Worm (Caenorhabditis elegans) whole organism, L4/young adult: ENCODE data around the gene ttr-16.

Experiments used
- W03F9.2 ChIP-seq: fragments of 150-350 bp; optimal IDR thresholded peaks from 2 replicates; lab custom pipeline; 2014; ENCODE audit warnings: missing biosample characterization, missing genetic modification characterization
- dao-5 ChIP-seq: sonication (generic microtip); optimal IDR thresholded peaks from 2 replicates; lab custom pipeline; 2016; ENCODE audit warnings: missing genotype, missing genetic modification characterization, moderate library complexity, missing compliant biosample characterization
- him-1 ChIP-seq: sonication (generic microtip); optimal IDR thresholded peaks from 2 replicates; lab custom pipeline; 2016; ENCODE audit warnings: missing genotype, missing genetic modification reagents, missing genetic modification characterization, missing compliant biosample characterization

Gene ttr-16

ce11 chrIV:11083609-11084008 lies 19.7 kb upstream of the ttr-16 start, which contains the start of gene klc-1:
Gene klc-1 (plus strand): TSS chrIV:11083735.
- TF ChIP-seq dao-5 (tag; lab: Kevin White, UChicago) (no peak), W03F9.2 (tag; lab: Kevin White, UChicago) (no peak), him-1 (tag; lab: Kevin White, UChicago) (no peak)

- peak; percentile 90 for TF ChIP-seq him-1 (tag; lab: Kevin White, UChicago)
- peak; percentile 70 for TF ChIP-seq W03F9.2 (tag; lab: Kevin White, UChicago)
- TF ChIP-seq dao-5 (tag; lab: Kevin White, UChicago): peak; percentile 52
Measured at ce11 chrIV:11082789-11083235, 18.9 kb upstream of the ttr-16 start.

- TF ChIP-seq W03F9.2 (tag; lab: Kevin White, UChicago): no peak
- TF ChIP-seq him-1 (tag; lab: Kevin White, UChicago): no peak
- TF ChIP-seq dao-5 (tag; lab: Kevin White, UChicago): no peak
Measured at ce11 chrIV:11082153-11082552, 18.2 kb upstream of the ttr-16 start, which contains the start of gene let-70. Gene let-70 (minus strand): TSS chrIV:11082253.

ce11 chrIV:11080823-11081285 lies 16.9 kb upstream of the ttr-16 start, which contains the start of gene atg-7:
Gene atg-7 (minus strand): TSS chrIV:11081055.
- TF ChIP-seq dao-5 (tag; lab: Kevin White, UChicago): no peak
- no peak for TF ChIP-seq him-1 (tag; lab: Kevin White, UChicago)

ce11 chrIV:11078482-11078881 lies 14.5 kb upstream of the ttr-16 start, which contains the start of gene Y5F2A.4:
Gene Y5F2A.4 (minus strand): TSS chrIV:11078582.
- no peak for TF ChIP-seq him-1 (tag; lab: Kevin White, UChicago)
- TF ChIP-seq W03F9.2 (tag; lab: Kevin White, UChicago): no peak
- TF ChIP-seq dao-5 (tag; lab: Kevin White, UChicago): no peak

ce11 chrIV:11068314-11068713 lies 4.4 kb upstream of the ttr-16 start:
- TF ChIP-seq W03F9.2 (tag; lab: Kevin White, UChicago) (no peak), him-1 (tag; lab: Kevin White, UChicago) (no peak), dao-5 (tag; lab: Kevin White, UChicago) (no peak)

- TF ChIP-seq W03F9.2 (tag; lab: Kevin White, UChicago) (no peak), him-1 (tag; lab: Kevin White, UChicago) (no peak), dao-5 (tag; lab: Kevin White, UChicago) (no peak)
Measured at ce11 chrIV:11067003-11067402, 3.1 kb upstream of the ttr-16 start, which contains the start of gene ttr-17. Gene ttr-17 (minus strand): TSS chrIV:11067026.

- TF ChIP-seq dao-5 (tag; lab: Kevin White, UChicago): no peak
- TF ChIP-seq W03F9.2 (tag; lab: Kevin White, UChicago): no peak
- TF ChIP-seq him-1 (tag; lab: Kevin White, UChicago): no peak
Measured at ce11 chrIV:11062984-11063613, 838 bp downstream of the ttr-16 start.

- no peak for TF ChIP-seq him-1 (tag; lab: Kevin White, UChicago)
- TF ChIP-seq W03F9.2 (tag; lab: Kevin White, UChicago): no peak
- no peak for TF ChIP-seq dao-5 (tag; lab: Kevin White, UChicago)
Measured at ce11 chrIV:11053652-11054317, 10.2 kb downstream of the ttr-16 start, which contains the start of the genes F36H1.12 and lin-3. Gene F36H1.12 (minus strand): TSS chrIV:11053702. Gene lin-3 (plus strand): TSS chrIV:11054308.

- TF ChIP-seq dao-5 (tag; lab: Kevin White, UChicago) (no peak), W03F9.2 (tag; lab: Kevin White, UChicago) (no peak), him-1 (tag; lab: Kevin White, UChicago) (no peak)
Measured at ce11 chrIV:11051963-11052362, 12.0 kb downstream of the ttr-16 start.

ce11 chrIV:11049806-11050205 lies 14.1 kb downstream of the ttr-16 start, which contains the start of gene F36H1.3:
Gene F36H1.3 (plus strand): TSS chrIV:11050128.
- TF ChIP-seq him-1 (tag; lab: Kevin White, UChicago) (no peak), W03F9.2 (tag; lab: Kevin White, UChicago) (no peak), dao-5 (tag; lab: Kevin White, UChicago) (no peak)

- TF ChIP-seq dao-5 (tag; lab: Kevin White, UChicago): no peak
- no peak for TF ChIP-seq him-1 (tag; lab: Kevin White, UChicago)
- no peak for TF ChIP-seq W03F9.2 (tag; lab: Kevin White, UChicago)
Measured at ce11 chrIV:11048871-11049270, 15.1 kb downstream of the ttr-16 start, which contains the start of gene F36H1.11. Gene F36H1.11 (plus strand): TSS chrIV:11049171.

- no peak for TF ChIP-seq W03F9.2 (tag; lab: Kevin White, UChicago)
- no peak for TF ChIP-seq dao-5 (tag; lab: Kevin White, UChicago)
- TF ChIP-seq him-1 (tag; lab: Kevin White, UChicago): no peak
Measured at ce11 chrIV:11044377-11044776, 19.6 kb downstream of the ttr-16 start.
